Worm (Caenorhabditis elegans) whole organism, L4 larva: ENCODE measurements around the gene vps-54.
A peak's percentile ranks its signal among the peaks of the same experiment; 100 is the strongest.

Experiments used
- F10B5.3 ChIP-seq: sonication (generic microtip); optimal IDR thresholded peaks from 2 replicates; lab custom pipeline; 2016; ENCODE audit warnings: mild to moderate bottlenecking, missing genetic modification characterization, missing compliant biosample characterization
- F49E8.2 ChIP-seq: sonication (generic microtip); optimal IDR thresholded peaks from 2 replicates; lab custom pipeline; 2016; ENCODE audit warnings: missing compliant biosample characterization, mild to moderate bottlenecking, missing genetic modification characterization, borderline replicate concordance
- T20F7.1 ChIP-seq: fragments of 200-800 bp; sonication (Bioruptor generic); optimal IDR thresholded peaks from 2 replicates; lab custom pipeline; 2018; ENCODE audit warnings: mild to moderate bottlenecking, missing genetic modification characterization, missing compliant biosample characterization
- Y48G9A.11 ChIP-seq: fragments of 200-800 bp; sonication (Bioruptor generic); IDR thresholded peaks from 2 replicates; pipeline ENCODE4 v1.3.6; 2022; ENCODE audit warnings: missing genetic modification reagents, missing genetic modification characterization, missing compliant biosample characterization
- aly-2 ChIP-seq: sonication (generic microtip); optimal IDR thresholded peaks from 2 replicates; lab custom pipeline; 2018; ENCODE audit warnings: missing biosample characterization, missing genetic modification characterization
- ama-1 ChIP-seq: fragments of 150-350 bp; optimal IDR thresholded peaks from 2 replicates; lab custom pipeline; 2014; ENCODE audit warnings: inconsistent platforms, mixed read lengths
- ceh-20 ChIP-seq: fragments of 200-800 bp; sonication (Bioruptor generic); IDR thresholded peaks from 2 replicates; pipeline ENCODE4 v1.3.6; 2022; ENCODE audit warnings: missing genetic modification reagents, missing genetic modification characterization, missing compliant biosample characterization
- ceh-28 ChIP-seq: fragments of 150-350 bp; optimal IDR thresholded peaks from 2 replicates; lab custom pipeline; 2014; ENCODE audit warnings: missing biosample characterization, missing genetic modification reagents, missing genetic modification characterization
- ceh-62 ChIP-seq: sonication (generic microtip); optimal IDR thresholded peaks from 2 replicates; lab custom pipeline; 2017; ENCODE audit warnings: missing biosample characterization, missing genetic modification characterization
- cey-2 ChIP-seq: sonication (generic microtip); optimal IDR thresholded peaks from 3 replicates; lab custom pipeline; 2017; ENCODE audit warnings: missing genetic modification characterization, mild to moderate bottlenecking, missing compliant biosample characterization, antibody characterized with exemption, borderline replicate concordance; ENCODE audit not compliant: insufficient read depth
- ctbp-1 ChIP-seq: fragments of 200-800 bp; sonication (Bioruptor generic); IDR thresholded peaks from 2 replicates; pipeline ENCODE4 v1.3.6; 2022; ENCODE audit warnings: missing genetic modification reagents, missing genetic modification characterization, missing compliant biosample characterization
- daf-19 ChIP-seq: fragments of 200-800 bp; sonication (Bioruptor generic); conservative IDR thresholded peaks from 2 replicates; pipeline ENCODE4 v1.3.6; 2022; ENCODE audit warnings: missing genetic modification characterization, missing compliant biosample characterization
- dmd-6 ChIP-seq: fragments of 200-800 bp; sonication (Bioruptor generic); IDR thresholded peaks from 2 replicates; pipeline ENCODE4 v1.3.6; 2022; ENCODE audit warnings: missing genetic modification reagents, missing genetic modification characterization, missing compliant biosample characterization
- dmd-9 ChIP-seq: fragments of 200-800 bp; sonication (Bioruptor generic); IDR thresholded peaks from 2 replicates; pipeline ENCODE4 v1.3.6; 2022; ENCODE audit warnings: missing genetic modification reagents, missing genetic modification characterization, missing compliant biosample characterization
- dve-1 ChIP-seq: sonication (generic microtip); optimal IDR thresholded peaks from 2 replicates; lab custom pipeline; 2017; ENCODE audit warnings: antibody characterized with exemption, mild to moderate bottlenecking, missing genetic modification characterization, missing compliant biosample characterization; ENCODE audit not compliant: insufficient read depth
- egl-43 ChIP-seq: fragments of 200-800 bp; sonication (Bioruptor generic); IDR thresholded peaks from 2 replicates; pipeline ENCODE4 v1.3.6; 2022; ENCODE audit warnings: missing genetic modification reagents, missing genetic modification characterization, missing compliant biosample characterization
- fos-1 ChIP-seq: fragments of 150-350 bp; optimal IDR thresholded peaks from 2 replicates; lab custom pipeline; 2014; ENCODE audit warnings: missing biosample characterization, missing genetic modification characterization
- gei-8 ChIP-seq: fragments of 200-800 bp; sonication (Bioruptor generic); optimal IDR thresholded peaks from 2 replicates; lab custom pipeline; 2018; ENCODE audit warnings: mild to moderate bottlenecking, missing genetic modification characterization, missing compliant biosample characterization
- hif-1 ChIP-seq, 2 experiments: sonication (generic microtip); optimal IDR thresholded peaks; 2 replicates each; lab custom pipeline; 2016 to 2017; ENCODE audit warnings: missing compliant biosample characterization in 2 of 2, missing genetic modification characterization in 2 of 2, missing genetic modification reagents in 2 of 2, missing genotype in 2 of 2, mild to moderate bottlenecking in 1 of 2
- hlh-11 ChIP-seq: fragments of 200-800 bp; sonication (Bioruptor generic); optimal IDR thresholded peaks from 2 replicates; lab custom pipeline; 2018; ENCODE audit warnings: mild to moderate bottlenecking, missing genetic modification characterization, missing compliant biosample characterization
- hlh-30 ChIP-seq: sonication (generic microtip); optimal IDR thresholded peaks from 2 replicates; lab custom pipeline; 2017; ENCODE audit warnings: antibody characterized with exemption, mild to moderate bottlenecking, missing genetic modification characterization, missing compliant biosample characterization; ENCODE audit not compliant: insufficient read depth
- hmg-1.1 ChIP-seq: fragments of 200-800 bp; sonication (Bioruptor generic); IDR thresholded peaks from 2 replicates; pipeline ENCODE4 v1.3.6; 2022; ENCODE audit warnings: missing genetic modification reagents, missing genetic modification characterization, missing compliant biosample characterization
- jun-1 ChIP-seq: fragments of 150-350 bp; optimal IDR thresholded peaks from 2 replicates; lab custom pipeline; 2014; ENCODE audit warnings: missing biosample characterization, missing genetic modification reagents, missing genetic modification characterization
- lim-7 ChIP-seq: fragments of 200-800 bp; sonication (Bioruptor generic); IDR thresholded peaks from 2 replicates; pipeline ENCODE4 v1.3.6; 2022; ENCODE audit warnings: missing genetic modification characterization, missing compliant biosample characterization
- lin-13 ChIP-seq: fragments of 150-350 bp; optimal IDR thresholded peaks from 2 replicates; lab custom pipeline; 2014; ENCODE audit warnings: missing biosample characterization, missing genetic modification reagents, missing genetic modification characterization
- lin-38 ChIP-seq: fragments of 200-800 bp; sonication (Bioruptor generic); IDR thresholded peaks from 2 replicates; pipeline ENCODE4 v1.3.6; 2022; ENCODE audit warnings: missing genetic modification reagents, missing genetic modification characterization, missing compliant biosample characterization
- lsy-2 ChIP-seq, 2 experiments: fragments of 150-350 bp in 1 of 2; sonication (generic microtip) in 1 of 2; optimal IDR thresholded peaks; 2 replicates each; lab custom pipeline; 2014 to 2017; ENCODE audit warnings: missing biosample characterization in 2 of 2, missing genetic modification characterization in 2 of 2
- madf-9 ChIP-seq: fragments of 200-800 bp; sonication (Bioruptor generic); conservative IDR thresholded peaks from 2 replicates; pipeline ENCODE4 v1.3.6; 2022; ENCODE audit warnings: missing genetic modification reagents, missing genetic modification characterization, missing compliant biosample characterization
- mdl-1 ChIP-seq, 2 experiments: fragments of 150-350 bp in 1 of 2; sonication (generic microtip) in 1 of 2; optimal IDR thresholded peaks; 2 replicates each; lab custom pipeline; 2014 to 2017; ENCODE audit warnings: missing biosample characterization in 2 of 2, missing genetic modification characterization in 2 of 2
- mdt-29 ChIP-seq: fragments of 200-800 bp; sonication (Bioruptor generic); IDR thresholded peaks from 2 replicates; pipeline ENCODE4 v1.3.6; 2022; ENCODE audit warnings: missing genetic modification reagents, missing genetic modification characterization, missing compliant biosample characterization
- mxl-2 ChIP-seq: fragments of 200-800 bp; sonication (Bioruptor generic); conservative IDR thresholded peaks from 2 replicates; pipeline ENCODE4 v1.3.6; 2022; ENCODE audit warnings: missing genetic modification reagents, missing genetic modification characterization, missing compliant biosample characterization
- nhr-28 ChIP-seq: fragments of 150-350 bp; optimal IDR thresholded peaks from 2 replicates; lab custom pipeline; 2014; ENCODE audit warnings: missing biosample characterization, missing genetic modification characterization
- nhr-48 ChIP-seq: sonication (generic microtip); optimal IDR thresholded peaks from 2 replicates; lab custom pipeline; 2016; ENCODE audit warnings: mild to moderate bottlenecking, missing genetic modification characterization, missing compliant biosample characterization
- nhr-6 ChIP-seq: fragments of 150-350 bp; optimal IDR thresholded peaks from 2 replicates; lab custom pipeline; 2014; ENCODE audit warnings: missing biosample characterization, missing genetic modification characterization
- nhr-76 ChIP-seq: fragments of 150-350 bp; optimal IDR thresholded peaks from 2 replicates; lab custom pipeline; 2014; ENCODE audit warnings: missing biosample characterization, missing genetic modification characterization
- nhr-77 ChIP-seq: fragments of 150-350 bp; optimal IDR thresholded peaks from 2 replicates; lab custom pipeline; 2014; ENCODE audit warnings: missing biosample characterization, missing genetic modification characterization
- pqm-1 ChIP-seq: sonication (generic microtip); optimal IDR thresholded peaks from 2 replicates; lab custom pipeline; 2017; ENCODE audit warnings: missing biosample characterization, missing genetic modification characterization
- saeg-2 ChIP-seq: fragments of 200-800 bp; sonication (Bioruptor generic); IDR thresholded peaks from 2 replicates; pipeline ENCODE4 v1.3.6; 2022; ENCODE audit warnings: missing genetic modification reagents, missing genetic modification characterization, missing compliant biosample characterization
- set-16 ChIP-seq: fragments of 200-800 bp; sonication (Bioruptor generic); IDR thresholded peaks from 2 replicates; pipeline ENCODE4 v1.3.6; 2022; ENCODE audit warnings: missing genetic modification reagents, missing genetic modification characterization, missing compliant biosample characterization
- snpc-4 ChIP-seq: fragments of 150-350 bp; optimal IDR thresholded peaks from 2 replicates; lab custom pipeline; 2014; ENCODE audit warnings: missing biosample characterization, missing genetic modification characterization
- spr-3 ChIP-seq: fragments of 200-800 bp; sonication (Bioruptor generic); optimal IDR thresholded peaks from 2 replicates; lab custom pipeline; 2018; ENCODE audit warnings: mild to moderate bottlenecking, missing genetic modification characterization, missing compliant biosample characterization
- tag-97 ChIP-seq: fragments of 200-800 bp; sonication (Bioruptor generic); IDR thresholded peaks from 2 replicates; pipeline ENCODE4 v1.3.6; 2022; ENCODE audit warnings: missing genetic modification characterization, missing compliant biosample characterization
- unc-62 ChIP-seq, 3 experiments: fragments of 150-350 bp in 1 of 3; sonication (generic microtip); optimal IDR thresholded peaks in 2 of 3; peaks in 1 of 3; 1 replicate in 1 of 3; 2 replicates in 2 of 3; lab custom pipeline; 2014 to 2017; ENCODE audit warnings: missing biosample characterization in 3 of 3, missing genetic modification characterization in 3 of 3, missing genetic modification reagents in 3 of 3, missing genotype in 1 of 3
- zag-1 ChIP-seq: fragments of 150-350 bp; optimal IDR thresholded peaks from 2 replicates; lab custom pipeline; 2014; ENCODE audit warnings: missing biosample characterization, missing genetic modification characterization
- zfp-2 ChIP-seq: sonication (generic microtip); optimal IDR thresholded peaks from 2 replicates; lab custom pipeline; 2016; ENCODE audit warnings: mild to moderate bottlenecking, missing genetic modification characterization, missing compliant biosample characterization
- zfp-3 ChIP-seq: fragments of 200-800 bp; sonication (Bioruptor generic); conservative IDR thresholded peaks from 2 replicates; pipeline ENCODE4 v1.3.6; 2022; ENCODE audit warnings: missing genetic modification reagents, missing genetic modification characterization, missing compliant biosample characterization
- zip-2 ChIP-seq: fragments of 150-350 bp; optimal IDR thresholded peaks from 2 replicates; lab custom pipeline; 2014; ENCODE audit warnings: missing biosample characterization, missing genetic modification characterization

The vps-54 gene

DNA sequence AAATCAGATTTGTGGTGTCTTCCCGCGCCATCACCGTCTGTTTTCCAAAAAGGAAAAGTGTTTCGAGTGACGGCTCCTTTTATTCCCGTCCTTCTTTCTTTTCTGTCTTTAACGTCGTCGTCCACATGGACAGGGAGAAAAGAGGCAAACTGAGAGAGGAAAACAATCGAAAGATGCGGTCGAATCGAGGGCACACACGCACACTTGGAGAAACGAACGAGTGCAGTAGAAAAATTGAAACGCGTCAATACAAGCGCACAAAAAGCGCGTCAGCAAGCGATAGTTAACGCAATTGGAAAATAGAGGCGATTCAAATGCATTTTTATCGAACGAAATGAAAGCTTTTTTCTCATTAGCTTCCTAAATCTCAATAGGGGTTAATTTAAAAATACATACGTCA, 39.4 kb downstream of the vps-54 start (continued):
- TF ChIP-seq egl-43 (GFP tag; lab: Robert Waterston, UW) (peak; percentile 66; the same call in 1 of the 2 replicates), jun-1 (tag; lab: Kevin White, UChicago) (peak; percentile 17), lim-7 (GFP tag; lab: Robert Waterston, UW) (no peak), zfp-3 (no peak), lin-38 (GFP tag; lab: Robert Waterston, UW) (no peak; the same call in 1 of the 2 replicates), mdl-1 (tag; optimal IDR thresholded peaks at IDR 0.05; lab: Kevin White, UChicago) (peak in 1 of 2 experiments; percentile 90), ceh-28 (tag; lab: Kevin White, UChicago) (peak; percentile 44), ctbp-1 (GFP tag; lab: Robert Waterston, UW) (peak; percentile 75), mdt-29 (no peak), nhr-76 (tag; lab: Kevin White, UChicago) (no peak), ceh-62 (tag; lab: Kevin White, UChicago) (no peak), zag-1 (tag; lab: Kevin White, UChicago) (no peak), dve-1 (peak; percentile 92), mxl-2 (GFP tag; lab: Robert Waterston, UW) (no peak), hmg-1.1 (GFP tag; lab: Robert Waterston, UW) (peak; percentile 89), fos-1 (tag; lab: Kevin White, UChicago) (no peak), lin-13 (GFP tag; lab: Kevin White, UChicago) (peak; percentile 90), nhr-6 (peak; percentile 55), Y48G9A.11 (GFP tag; lab: Robert Waterston, UW) (no peak), F10B5.3 (tag; lab: Kevin White, UChicago) (peak; percentile 66)

DNA sequence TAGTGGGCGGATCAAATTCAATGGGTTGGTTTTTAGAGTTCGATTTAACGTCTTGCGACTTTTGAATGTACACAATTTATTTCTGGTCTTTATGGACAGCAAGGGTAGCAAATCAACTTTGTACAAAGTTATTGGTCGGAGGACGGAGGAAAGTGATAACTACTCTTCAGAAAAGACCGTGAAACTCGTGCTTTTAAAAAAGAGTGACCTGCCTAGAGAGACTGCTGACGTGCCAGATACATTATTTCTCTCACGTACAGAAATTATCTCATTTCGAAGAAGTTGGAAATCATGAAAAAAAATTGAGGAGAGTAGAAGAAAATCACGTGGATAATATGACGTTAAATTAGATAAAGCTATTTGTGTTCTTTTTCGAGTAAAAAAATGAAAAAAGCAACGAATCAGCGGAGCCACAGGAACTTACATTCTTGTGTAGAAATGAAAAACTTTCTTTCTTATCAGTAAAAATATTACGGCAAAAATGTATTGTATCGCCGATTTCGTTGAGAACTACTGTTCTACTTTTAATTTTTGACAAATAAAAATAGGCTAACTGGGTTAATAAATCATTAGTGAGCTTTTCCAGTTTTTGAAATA, 40.0 kb downstream of the vps-54 start, which contains the start of gene ppm-1.A:
TSS of gene ppm-1.A (minus strand) at position 294 of the 597 bp plus-strand sequence.
- TF ChIP-seq nhr-28 (peak; percentile 64), snpc-4 (no peak), unc-62 (GFP tag; optimal IDR thresholded peaks at IDR 0.05 in 1 of 2; lab: Kevin White, UChicago) (peak in 1 of 2 experiments; percentile 93), unc-62 (tag; optimal IDR thresholded peaks at IDR 0.05; lab: Kevin White, UChicago) (no peak), cey-2 (no peak), dve-1 (peak; percentile 30), zip-2 (tag; lab: Kevin White, UChicago) (no peak), ama-1 (lab: Kevin White, UChicago) (peak; percentile 18), hif-1 (tag; optimal IDR thresholded peaks at IDR 0.05; lab: Kevin White, UChicago) (peak in 1 of 2 experiments; percentile 63), nhr-77 (tag; lab: Kevin White, UChicago) (peak; percentile 54), dmd-6 (peak; percentile 46), hlh-11 (tag; lab: Kevin White, UChicago) (peak; percentile 35), hlh-30 (tag; lab: Kevin White, UChicago) (peak; percentile 82), ceh-20 (GFP tag; lab: Robert Waterston, UW) (peak; percentile 20; the same call in 1 of the 2 replicates), lsy-2 (tag; optimal IDR thresholded peaks at IDR 0.05; lab: Kevin White, UChicago) (peak in 1 of 2 experiments; percentile 21)

DNA sequence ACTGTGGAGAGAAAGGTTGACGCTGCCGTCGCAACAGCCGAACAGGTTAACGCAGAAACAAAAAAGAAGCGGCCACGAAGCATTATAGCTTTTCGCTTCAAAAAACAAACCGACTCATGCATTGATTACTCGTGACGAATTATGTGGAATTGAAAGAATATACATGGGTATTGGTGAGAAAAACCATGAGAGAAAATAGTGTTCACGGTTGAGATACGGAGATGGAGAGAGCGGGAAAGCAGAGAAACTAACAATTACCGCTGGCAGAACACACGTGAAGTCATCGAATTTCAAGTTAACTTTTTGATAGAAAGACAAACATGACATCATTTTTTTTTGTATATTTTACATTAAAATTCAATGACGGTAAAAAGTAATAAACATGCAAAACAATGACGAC, 40.9 kb downstream of the vps-54 start:
- TF ChIP-seq saeg-2 (GFP tag; lab: Robert Waterston, UW) (no peak), gei-8 (no peak), madf-9 (GFP tag; lab: Robert Waterston, UW) (no peak), aly-2 (no peak), pqm-1 (tag; lab: Kevin White, UChicago) (peak; percentile 2), zag-1 (tag; lab: Kevin White, UChicago) (no peak), dmd-9 (no peak), lin-38 (GFP tag; lab: Robert Waterston, UW) (peak; percentile 29), nhr-48 (no peak), T20F7.1 (GFP tag; lab: Kevin White, UChicago) (peak; percentile 8), set-16 (GFP tag; lab: Robert Waterston, UW) (no peak), jun-1 (tag; lab: Kevin White, UChicago) (no peak), Y48G9A.11 (GFP tag; lab: Robert Waterston, UW) (no peak), tag-97 (GFP tag; lab: Robert Waterston, UW) (no peak), daf-19 (GFP tag; lab: Robert Waterston, UW) (no peak), hlh-30 (tag; lab: Kevin White, UChicago) (peak; percentile 79), zip-2 (tag; lab: Kevin White, UChicago) (no peak), F49E8.2 (tag; lab: Kevin White, UChicago) (no peak), spr-3 (no peak), zfp-2 (tag; lab: Kevin White, UChicago) (no peak), nhr-6 (no peak)
